Worm (Caenorhabditis elegans): Measurements from ENCODE around the gene F07B10.7.

Gene F07B10.7

ce11 chrV:11304200-11304599, 43.7 kb upstream of the F07B10.7 start:
- no peak for TF ChIP-seq chd-7 (tag; optimal IDR thresholded peaks at IDR 0.05)
- no peak for TF ChIP-seq sptf-2 (GFP tag; optimal IDR thresholded peaks at IDR 0.05)
- TF ChIP-seq madf-10 (tag; optimal IDR thresholded peaks at IDR 0.05), result no peak
- no peak for TF ChIP-seq fkh-3 (tag; optimal IDR thresholded peaks at IDR 0.05)
- no peak for TF ChIP-seq F57C9.4 (tag; optimal IDR thresholded peaks at IDR 0.05)
- TF ChIP-seq mes-4 (tag; optimal IDR thresholded peaks at IDR 0.05), result no peak
- TF ChIP-seq ekl-4 (GFP tag; IDR thresholded peaks at IDR 0.05), result no peak
- TF ChIP-seq Y79H2A.3 (GFP tag; conservative IDR thresholded peaks at IDR 0.05), result no peak
- no peak for TF ChIP-seq snpc-4 (GFP tag; optimal IDR thresholded peaks at IDR 0.05)
- TF ChIP-seq snpc-4 (tag; optimal IDR thresholded peaks at IDR 0.05), result no peak
- TF ChIP-seq repo-1 (tag; optimal IDR thresholded peaks at IDR 0.05), result no peak
- no peak for TF ChIP-seq unc-62 (GFP tag; optimal IDR thresholded peaks at IDR 0.05)
- no peak for TF ChIP-seq D2030.7 (GFP tag; IDR thresholded peaks at IDR 0.05)
- TF ChIP-seq nhr-120 (GFP tag; IDR thresholded peaks at IDR 0.05), result no peak
- TF ChIP-seq F22D6.2 (tag; optimal IDR thresholded peaks at IDR 0.05), result no peak
- no peak for TF ChIP-seq mel-28 (tag; optimal IDR thresholded peaks at IDR 0.05; ENCODE audit: borderline replicate concordance)

ce11 chrV:11302698-11303097, 42.2 kb upstream of the F07B10.7 start, which contains the start of gene srh-46:
Gene srh-46, minus strand, starts transcription at chrV:11302886.
- TF ChIP-seq zim-3 (tag; optimal IDR thresholded peaks at IDR 0.05) (no peak), B0019.2 (GFP tag; conservative IDR thresholded peaks at IDR 0.05) (no peak), Y67H2A.10 (GFP tag; conservative IDR thresholded peaks at IDR 0.05) (no peak), egl-18 (GFP tag; IDR thresholded peaks at IDR 0.05) (no peak), ztf-25 (GFP tag; IDR thresholded peaks at IDR 0.05) (no peak), lin-40 (tag; optimal IDR thresholded peaks at IDR 0.05) (no peak), cebp-2 (GFP tag; IDR thresholded peaks at IDR 0.05) (no peak), madf-3 (GFP tag; IDR thresholded peaks at IDR 0.05) (no peak), let-607 (tag; optimal IDR thresholded peaks at IDR 0.05) (no peak), B0261.1 (tag; optimal IDR thresholded peaks at IDR 0.05) (no peak), madf-6 (GFP tag; IDR thresholded peaks at IDR 0.05) (no peak), ceh-79 (tag; optimal IDR thresholded peaks at IDR 0.05) (no peak), F52B5.7 (tag; optimal IDR thresholded peaks at IDR 0.05) (no peak), aptf-2 (GFP tag; conservative IDR thresholded peaks at IDR 0.05) (no peak), F23B12.7 (tag; optimal IDR thresholded peaks at IDR 0.05; ENCODE audit: insufficient read depth) (no peak)

ce11 chrV:11300539-11300938, 40.0 kb upstream of the F07B10.7 start, which contains the start of gene srh-47:
Gene srh-47, minus strand, starts transcription at chrV:11300639.
- TF ChIP-seq chd-7 (tag; optimal IDR thresholded peaks at IDR 0.05), result no peak
- no peak for TF ChIP-seq fkh-3 (tag; optimal IDR thresholded peaks at IDR 0.05)
- TF ChIP-seq lsy-27 (tag; optimal IDR thresholded peaks at IDR 0.05; ENCODE audit: borderline replicate concordance, insufficient read depth), result no peak
- TF ChIP-seq gei-17 (GFP tag; optimal IDR thresholded peaks at IDR 0.05), result no peak
- no peak for TF ChIP-seq lin-35 (GFP tag; optimal IDR thresholded peaks at IDR 0.05)
- no peak for TF ChIP-seq F57A8.1 (GFP tag; optimal IDR thresholded peaks at IDR 0.05)
- no peak for TF ChIP-seq nfyb-1 (GFP tag; IDR thresholded peaks at IDR 0.05)
- TF ChIP-seq zim-3 (tag; optimal IDR thresholded peaks at IDR 0.05), result no peak
